Comparison of ENCODE assay signal across 4 worm cellular contexts in the genomic region with DNA sequence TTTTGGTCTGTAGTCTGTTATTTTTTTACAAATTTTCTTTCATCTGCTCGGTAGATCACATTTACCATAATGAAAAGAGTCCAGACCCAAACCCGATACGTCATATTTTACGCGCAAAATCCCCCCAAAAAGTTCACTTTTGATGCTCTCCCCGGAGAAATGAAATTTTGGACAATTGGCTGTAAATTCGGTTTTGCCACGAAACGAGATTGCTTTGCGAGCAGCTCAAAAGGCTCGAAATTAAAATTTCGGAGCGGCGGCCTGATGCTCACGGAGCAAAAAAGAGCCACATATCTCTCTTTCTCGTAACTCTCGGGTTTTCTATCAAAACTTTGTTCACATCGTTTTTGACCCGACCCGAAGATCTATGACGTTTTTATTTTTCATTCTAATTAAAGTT.
TF ChIP-seq lines count a peak whose summit lies in the region.

No protein-coding gene starts in this region.

TF ChIP-seq in whole organism, L1 larva, 84 proteins besides CTCF, POLR2A, EP300 and RAD21:
- TF ChIP-seq lin-14 (GFP tag; optimal IDR thresholded peaks at IDR 0.05; lab: Kevin White, UChicago) (peak; percentile 12), fkh-10 (GFP tag; optimal IDR thresholded peaks at IDR 0.05; lab: Kevin White, UChicago) (peak; percentile 48), ets-5 (GFP tag; IDR thresholded peaks at IDR 0.05; lab: Robert Waterston, UW) (no peak)

TF ChIP-seq in whole organism, L3 larva, 47 proteins besides CTCF, POLR2A, EP300 and RAD21:
- TF ChIP-seq ceh-28 (tag; optimal IDR thresholded peaks at IDR 0.05; lab: Kevin White, UChicago) (no peak), pha-4 (tag; optimal IDR thresholded peaks at IDR 0.05; lab: Kevin White, UChicago) (no peak), fkh-10 (GFP tag; optimal IDR thresholded peaks at IDR 0.05; lab: Kevin White, UChicago) (peak; percentile 3)

TF ChIP-seq in whole organism, late embryonic, 69 proteins besides CTCF, POLR2A, EP300 and RAD21:
- TF ChIP-seq pax-1 (tag; optimal IDR thresholded peaks at IDR 0.05; lab: Kevin White, UChicago) (no peak), unc-42 (tag; optimal IDR thresholded peaks at IDR 0.05; lab: Kevin White, UChicago) (peak; percentile 72), hlh-30 (tag; optimal IDR thresholded peaks at IDR 0.05; lab: Kevin White, UChicago; ENCODE audit: insufficient read depth) (no peak), ceh-2 (tag; optimal IDR thresholded peaks at IDR 0.05; lab: Kevin White, UChicago) (no peak), ceh-6 (GFP tag; optimal IDR thresholded peaks at IDR 0.05; lab: Kevin White, UChicago) (no peak), elt-2 (tag; optimal IDR thresholded peaks at IDR 0.05; lab: Kevin White, UChicago) (no peak), pag-3 (tag; optimal IDR thresholded peaks at IDR 0.05; lab: Kevin White, UChicago; ENCODE audit: borderline replicate concordance) (no peak)

TF ChIP-seq in whole organism, mixed stage, embryonic, 35 proteins besides CTCF, POLR2A, EP300 and RAD21:
- TF ChIP-seq lin-32 (GFP tag; optimal IDR thresholded peaks at IDR 0.05; lab: Kevin White, UChicago) (no peak), ces-1 (GFP tag; optimal IDR thresholded peaks at IDR 0.05; lab: Kevin White, UChicago) (peak; percentile 75), elt-1 (tag; optimal IDR thresholded peaks at IDR 0.05; lab: Kevin White, UChicago; ENCODE audit: borderline replicate concordance, insufficient read depth) (no peak)
